Worm (Caenorhabditis elegans) whole organism, L2 larva: ENCODE results near the gene C45B11.5.

Experiments
- egl-27 ChIP-seq: sonication (generic microtip); optimal IDR thresholded peaks from 3 replicates; lab custom pipeline; 2017; ENCODE audit warnings: missing biosample characterization, missing genetic modification reagents, missing genetic modification characterization
- fos-1 ChIP-seq: fragments of 150-350 bp; optimal IDR thresholded peaks from 2 replicates; lab custom pipeline; 2014; ENCODE audit warnings: missing biosample characterization, missing genetic modification characterization
- nhr-23 ChIP-seq: fragments of 150-350 bp; optimal IDR thresholded peaks from 2 replicates; lab custom pipeline; 2014; ENCODE audit warnings: missing biosample characterization, missing genetic modification reagents, missing genetic modification characterization

ce11 chrV:11071453-11071852 is 29.9 kb downstream of the C45B11.5 start:
- TF ChIP-seq fos-1 (tag; lab: Kevin White, UChicago) (no peak), egl-27 (tag; lab: Kevin White, UChicago) (no peak), nhr-23 (no peak)
